Worm (Caenorhabditis elegans): ENCODE results near the gene Y41C4A.12.
A peak's percentile ranks its signal among the peaks of the same experiment; 100 is the strongest.

Y41C4A.12 gene

ce11 chrIII:11746718-11747117 lies 20.2 kb upstream of the Y41C4A.12 start, which contains the start of gene mrt-2 (continued):
- TF ChIP-seq C04F5.9 (tag; optimal IDR thresholded peaks at IDR 0.05) = peak; percentile 91
- no peak for TF ChIP-seq lin-14 (GFP tag; optimal IDR thresholded peaks at IDR 0.05)
- no peak for TF ChIP-seq nhr-76 (tag; optimal IDR thresholded peaks at IDR 0.05)
- TF ChIP-seq nhr-90 (tag; optimal IDR thresholded peaks at IDR 0.05; ENCODE audit: poor library complexity) = peak; percentile 97
- peak; percentile 89 for TF ChIP-seq snu-23 (GFP tag; optimal IDR thresholded peaks at IDR 0.05)
- peak; percentile 60 for TF ChIP-seq mab-9 (GFP tag; IDR thresholded peaks at IDR 0.05)
- no peak for TF ChIP-seq lir-3 (tag; optimal IDR thresholded peaks at IDR 0.05; ENCODE audit: poor library complexity)

- TF ChIP-seq grh-1 (GFP tag; IDR thresholded peaks at IDR 0.05) (no peak), tlp-1 (tag; optimal IDR thresholded peaks at IDR 0.05) (no peak), blmp-1 (tag; optimal IDR thresholded peaks at IDR 0.05) (peak; percentile 89), lin-14 (GFP tag; optimal IDR thresholded peaks at IDR 0.05) (peak; percentile 38), nhr-85 (tag) (peak; percentile 54)
Observed at ce11 chrIII:11742191-11742590, 15.7 kb upstream of the Y41C4A.12 start.

ce11 chrIII:11740868-11741267 lies 14.4 kb upstream of the Y41C4A.12 start:
- no peak for TF ChIP-seq nhr-76 (tag; optimal IDR thresholded peaks at IDR 0.05)
- TF ChIP-seq blmp-1 (tag; optimal IDR thresholded peaks at IDR 0.05) = peak; percentile 13
- no peak for TF ChIP-seq rnt-1 (tag; optimal IDR thresholded peaks at IDR 0.05)
- TF ChIP-seq skn-1 (tag; optimal IDR thresholded peaks at IDR 0.05) = no peak
- TF ChIP-seq pqm-1 (tag; optimal IDR thresholded peaks at IDR 0.05) = no peak
- TF ChIP-seq aly-2 (tag; optimal IDR thresholded peaks at IDR 0.05) = no peak
- no peak for TF ChIP-seq lin-35 (GFP tag; optimal IDR thresholded peaks at IDR 0.05)
- TF ChIP-seq lin-14 (GFP tag; optimal IDR thresholded peaks at IDR 0.05) = peak; percentile 43
- TF ChIP-seq xbp-1 (tag; optimal IDR thresholded peaks at IDR 0.05) = peak; percentile 4
- no peak for TF ChIP-seq dpl-1 (GFP tag; optimal IDR thresholded peaks at IDR 0.05)
- TF ChIP-seq aha-1 (tag; optimal IDR thresholded peaks at IDR 0.05) = no peak
- TF ChIP-seq mdl-1 (tag; optimal IDR thresholded peaks at IDR 0.05) = no peak

- TF ChIP-seq ama-1 (optimal IDR thresholded peaks at IDR 0.05) (no peak), jun-1 (tag; optimal IDR thresholded peaks at IDR 0.05) (no peak), sox-4 (tag; optimal IDR thresholded peaks at IDR 0.05) (no peak), ceh-63 (GFP tag; optimal IDR thresholded peaks at IDR 0.05) (no peak), nhr-77 (tag; optimal IDR thresholded peaks at IDR 0.05) (no peak), ceh-8 (GFP tag; optimal IDR thresholded peaks at IDR 0.05) (no peak), lsy-2 (tag; optimal IDR thresholded peaks at IDR 0.05) (peak; percentile 57 to 65), aly-2 (tag; optimal IDR thresholded peaks at IDR 0.05) (no peak), egl-13 (tag; optimal IDR thresholded peaks at IDR 0.05) (no peak), ceh-90 (tag; optimal IDR thresholded peaks at IDR 0.05) (no peak), C04F5.9 (tag; optimal IDR thresholded peaks at IDR 0.05) (no peak), grh-1 (GFP tag; IDR thresholded peaks at IDR 0.05) (peak; percentile 76), sptf-1 (tag; optimal IDR thresholded peaks at IDR 0.05) (no peak), nhr-20 (tag; optimal IDR thresholded peaks at IDR 0.05) (peak; percentile 57), unc-130 (tag; optimal IDR thresholded peaks at IDR 0.05) (peak; percentile 25), elt-3 (tag; optimal IDR thresholded peaks at IDR 0.05) (peak in 2 of 6 experiments; percentile 6 to 65), snpc-4 (tag; optimal IDR thresholded peaks at IDR 0.05) (peak; percentile 26), lin-15B (tag; optimal IDR thresholded peaks at IDR 0.05) (no peak), lin-35 (GFP tag; optimal IDR thresholded peaks at IDR 0.05) (peak; percentile 27 to 29), pqm-1 (tag; optimal IDR thresholded peaks at IDR 0.05) (no peak), dpl-1 (GFP tag; optimal IDR thresholded peaks at IDR 0.05) (peak; percentile 29 to 44 (median 29)), ztf-4 (tag; optimal IDR thresholded peaks at IDR 0.05) (no peak), ceh-82 (tag; optimal IDR thresholded peaks at IDR 0.05) (peak in 2 of 3 experiments; percentile 13 to 46), tlp-1 (tag; optimal IDR thresholded peaks at IDR 0.05) (no peak), efl-1 (optimal IDR thresholded peaks at IDR 0.05) (peak; percentile 43 to 48), efl-1 (GFP tag; optimal IDR thresholded peaks at IDR 0.05 in 1 of 2) (peak; percentile 31 to 33), C16A3.4 (tag; optimal IDR thresholded peaks at IDR 0.05) (peak; percentile 29), nhr-12 (tag; optimal IDR thresholded peaks at IDR 0.05) (no peak), blmp-1 (tag; optimal IDR thresholded peaks at IDR 0.05) (peak; percentile 84), hlh-4 (tag; optimal IDR thresholded peaks at IDR 0.05) (no peak), efl-3 (GFP tag; optimal IDR thresholded peaks at IDR 0.05) (no peak), unc-62 (GFP tag; optimal IDR thresholded peaks at IDR 0.05) (no peak), nhr-84 (tag; optimal IDR thresholded peaks at IDR 0.05) (no peak), unc-30 (tag; optimal IDR thresholded peaks at IDR 0.05) (no peak), tbx-2 (tag; optimal IDR thresholded peaks at IDR 0.05) (peak; percentile 50), sup-37 (GFP tag; optimal IDR thresholded peaks at IDR 0.05) (no peak)
Observed at ce11 chrIII:11738482-11738881, 12.0 kb upstream of the Y41C4A.12 start.

All from whole organism, L1 larva.